Worm (Caenorhabditis elegans): Measurements from ENCODE around the gene msi-1.

DNA sequence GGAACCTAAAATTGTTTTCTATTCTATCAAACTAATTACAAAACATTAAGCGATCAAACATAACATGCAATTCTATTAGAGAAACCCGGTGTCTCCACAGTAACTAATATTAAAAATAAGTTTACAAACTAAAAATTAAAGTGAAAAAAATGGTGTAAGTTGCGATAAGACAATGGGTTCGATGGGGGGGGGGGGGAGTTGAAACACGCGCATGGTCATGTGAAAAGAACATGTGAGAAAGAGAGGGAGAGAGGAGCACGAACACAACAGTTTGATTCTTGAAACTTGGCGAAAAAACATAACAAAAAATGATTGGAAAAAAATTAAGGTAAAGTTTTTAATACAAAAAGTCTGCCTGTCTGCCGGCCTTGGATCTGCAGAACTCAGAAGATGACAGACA, 801 bp upstream of the msi-1 start:
- TF ChIP-seq him-1 (tag; optimal IDR thresholded peaks at IDR 0.05) (no peak), W03F9.2 (tag; optimal IDR thresholded peaks at IDR 0.05) (no peak), dao-5 (tag; optimal IDR thresholded peaks at IDR 0.05) (no peak)

Data from whole organism, L4/young adult.